Worm (Caenorhabditis elegans) whole organism, midembryonic: Measurements from ENCODE around the gene mam-5.

Source experiments
- cog-1 ChIP-seq: sonication (generic microtip); optimal IDR thresholded peaks from 2 replicates; lab custom pipeline; 2016; ENCODE audit warnings: missing genetic modification characterization, missing compliant biosample characterization
- flt-1 ChIP-seq: fragments of 200-800 bp; sonication (Bioruptor generic); IDR thresholded peaks from 2 replicates; pipeline ENCODE4 v1.3.6; 2022; ENCODE audit warnings: missing genetic modification characterization, missing compliant biosample characterization
- klf-2 ChIP-seq: fragments of 200-800 bp; sonication (Bioruptor generic); conservative IDR thresholded peaks from 2 replicates; pipeline ENCODE4 v1.3.6; 2022; ENCODE audit warnings: missing genetic modification reagents, missing genetic modification characterization, missing compliant biosample characterization
- med-1 ChIP-seq: sonication (generic microtip); optimal IDR thresholded peaks from 2 replicates; lab custom pipeline; 2017; ENCODE audit warnings: missing genetic modification characterization, mild to moderate bottlenecking, missing compliant biosample characterization, antibody characterized with exemption, missing genetic modification reagents; ENCODE audit not compliant: insufficient read depth
- ref-1 ChIP-seq: fragments of 200-800 bp; sonication (Bioruptor generic); conservative IDR thresholded peaks from 2 replicates; pipeline ENCODE4 v1.3.6; 2022; ENCODE audit warnings: missing genetic modification reagents, missing genetic modification characterization, missing compliant biosample characterization
- tab-1 ChIP-seq: fragments of 200-800 bp; sonication (Bioruptor generic); IDR thresholded peaks from 2 replicates; pipeline ENCODE4 v1.3.6; 2022; ENCODE audit warnings: missing genetic modification characterization, missing compliant biosample characterization
- ztf-23 ChIP-seq: fragments of 200-800 bp; sonication (Bioruptor generic); IDR thresholded peaks from 2 replicates; pipeline ENCODE4 v1.3.6; 2022; ENCODE audit warnings: missing genetic modification reagents, missing genetic modification characterization, missing compliant biosample characterization

DNA sequence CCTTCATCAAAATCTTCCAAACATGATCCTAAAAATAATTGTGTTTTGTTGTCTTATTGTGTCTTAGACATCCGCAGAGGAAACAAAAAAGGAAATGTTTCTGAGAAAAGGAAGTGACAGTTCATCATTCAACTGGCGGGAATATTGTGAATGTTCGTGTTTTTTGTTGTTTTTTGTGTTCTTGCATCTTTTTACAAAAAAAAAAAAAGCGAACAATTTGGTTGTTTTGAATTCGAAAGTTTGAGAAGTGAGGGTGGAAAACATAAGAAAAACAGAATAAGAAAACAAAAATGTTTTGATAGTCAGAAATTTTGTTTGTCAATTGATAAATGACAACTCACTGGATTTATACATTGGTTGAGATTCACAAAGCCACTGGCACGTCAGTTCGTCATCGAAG lies 42.9 kb upstream of the mam-5 start:
- TF ChIP-seq klf-2 (GFP tag; lab: Robert Waterston, UW), result no peak
- no peak for TF ChIP-seq med-1 (GFP tag; lab: Kevin White, UChicago)
- no peak for TF ChIP-seq cog-1 (tag; lab: Kevin White, UChicago)
- TF ChIP-seq flt-1 (GFP tag; lab: Robert Waterston, UW), result no peak
- TF ChIP-seq ref-1, result no peak
- no peak for TF ChIP-seq tab-1
- no peak for TF ChIP-seq ztf-23 (GFP tag; lab: Robert Waterston, UW)
